Worm (Caenorhabditis elegans) whole organism, L4/young adult: ENCODE data around the gene phf-5.

Experiments used
- W03F9.2 ChIP-seq: fragments of 150-350 bp; optimal IDR thresholded peaks from 2 replicates; lab custom pipeline; 2014; ENCODE audit warnings: missing biosample characterization, missing genetic modification characterization
- dao-5 ChIP-seq: sonication (generic microtip); optimal IDR thresholded peaks from 2 replicates; lab custom pipeline; 2016; ENCODE audit warnings: missing genotype, missing genetic modification characterization, moderate library complexity, missing compliant biosample characterization
- him-1 ChIP-seq: sonication (generic microtip); optimal IDR thresholded peaks from 2 replicates; lab custom pipeline; 2016; ENCODE audit warnings: missing genotype, missing genetic modification reagents, missing genetic modification characterization, missing compliant biosample characterization

- TF ChIP-seq him-1 (tag; lab: Kevin White, UChicago) (no peak), dao-5 (tag; lab: Kevin White, UChicago) (no peak), W03F9.2 (tag; lab: Kevin White, UChicago) (no peak)
These were observed 38.5 kb upstream of the phf-5 start, which contains the start of gene Y54F10BM.9 for ce11 chrIII:2304867-2305266.
